Fruit fly (Drosophila melanogaster): ENCODE data around the gene CG17344.
A peak's percentile ranks its signal among the peaks of the same experiment; 100 is the strongest.

The CG17344 gene

dm6 chr2L:19146047-19146446, 44.2 kb downstream of the CG17344 start:
- TF ChIP-seq CG4496 (GFP tag; IDR thresholded peaks at IDR 0.05) (no peak), CG17806 (tag; optimal IDR thresholded peaks at IDR 0.05) (no peak), CG13204 (GFP tag; optimal IDR thresholded peaks at IDR 0.05) (peak; percentile 67), fd96Ca (GFP tag; IDR thresholded peaks at IDR 0.05) (no peak), Snoo (tag; optimal IDR thresholded peaks at IDR 0.05) (no peak), EcR (GFP tag; optimal IDR thresholded peaks at IDR 0.05) (peak; percentile 76), CG34367 (tag; optimal IDR thresholded peaks at IDR 0.05) (no peak)

- no peak for TF ChIP-seq fd96Ca (GFP tag; IDR thresholded peaks at IDR 0.05)
- TF ChIP-seq Ets98B (GFP tag; IDR thresholded peaks at IDR 0.05) = no peak
- TF ChIP-seq CG15710 (tag; optimal IDR thresholded peaks at IDR 0.05) = no peak
- TF ChIP-seq CG34367 (tag; optimal IDR thresholded peaks at IDR 0.05) = no peak
- no peak for TF ChIP-seq gl (tag; optimal IDR thresholded peaks at IDR 0.05)
- TF ChIP-seq Pif1B (GFP tag; optimal IDR thresholded peaks at IDR 0.05) = no peak
- TF ChIP-seq CG17806 (tag; optimal IDR thresholded peaks at IDR 0.05) = no peak
- TF ChIP-seq CG9948 (tag; optimal IDR thresholded peaks at IDR 0.05) = no peak
- no peak for TF ChIP-seq Snoo (tag; optimal IDR thresholded peaks at IDR 0.05)
- TF ChIP-seq CG13204 (GFP tag; optimal IDR thresholded peaks at IDR 0.05) = no peak
- TF ChIP-seq CG8301 (tag; optimal IDR thresholded peaks at IDR 0.05) = no peak
- TF ChIP-seq Pif1A (GFP tag; optimal IDR thresholded peaks at IDR 0.05) = no peak
- TF ChIP-seq CG4496 (GFP tag; IDR thresholded peaks at IDR 0.05) = no peak
- TF ChIP-seq D1 (tag; optimal IDR thresholded peaks at IDR 0.05) = no peak
Observed at dm6 chr2L:19146645-19147044, 44.8 kb downstream of the CG17344 start.
